Worm (Caenorhabditis elegans): ENCODE results near the gene snu-23.
A peak's percentile ranks its signal among the peaks of the same experiment; 100 is the strongest.

Gene snu-23

ce11 chrIII:7758562-7758961, 11.4 kb downstream of the snu-23 start, which contains the start of gene pcp-1:
Gene pcp-1 (plus strand): TSS chrIII:7758903.
- no peak for TF ChIP-seq dpl-1 (GFP tag; optimal IDR thresholded peaks at IDR 0.05)
- TF ChIP-seq ceh-44 (GFP tag; IDR thresholded peaks at IDR 0.05), result no peak
- TF ChIP-seq pha-4 (GFP tag; IDR thresholded peaks at IDR 0.05), result no peak
- no peak for TF ChIP-seq pha-4 (tag; optimal IDR thresholded peaks at IDR 0.05)
- no peak for TF ChIP-seq lin-15B (tag; optimal IDR thresholded peaks at IDR 0.05)
- TF ChIP-seq mes-2 (tag; optimal IDR thresholded peaks at IDR 0.05; ENCODE audit: poor library complexity, severe bottlenecking), result peak; percentile 35
- no peak for TF ChIP-seq F37D6.2 (tag; optimal IDR thresholded peaks at IDR 0.05)
- TF ChIP-seq zag-1 (tag; optimal IDR thresholded peaks at IDR 0.05), result no peak
- no peak for TF ChIP-seq skn-1 (tag; optimal IDR thresholded peaks at IDR 0.05)
- TF ChIP-seq nhr-42 (GFP tag; IDR thresholded peaks at IDR 0.05), result no peak
- no peak for TF ChIP-seq F10B5.3 (tag; optimal IDR thresholded peaks at IDR 0.05)
- no peak for TF ChIP-seq fkh-10 (GFP tag; optimal IDR thresholded peaks at IDR 0.05)
- no peak for TF ChIP-seq lim-7 (GFP tag; IDR thresholded peaks at IDR 0.05)
- TF ChIP-seq lin-39 (tag; optimal IDR thresholded peaks at IDR 0.05), result no peak
- no peak for TF ChIP-seq hmg-1.1 (GFP tag; IDR thresholded peaks at IDR 0.05)
- no peak for TF ChIP-seq spr-1 (tag; optimal IDR thresholded peaks at IDR 0.05)
- TF ChIP-seq T26A8.4 (GFP tag; IDR thresholded peaks at IDR 0.05), result no peak
- peak; percentile 85 for TF ChIP-seq tra-1 (GFP tag; IDR thresholded peaks at IDR 0.05)
- 0 out of 2 replicates have a peak, but pooled peaks have one; percentile 30 for TF ChIP-seq nhr-41 (GFP tag; IDR thresholded peaks at IDR 0.05)
- no peak for TF ChIP-seq madf-9 (GFP tag; conservative IDR thresholded peaks at IDR 0.05)
- no peak for TF ChIP-seq zfp-3 (GFP tag; conservative IDR thresholded peaks at IDR 0.05)
- TF ChIP-seq egl-27 (tag; optimal IDR thresholded peaks at IDR 0.05), result no peak
- TF ChIP-seq egl-43 (GFP tag; IDR thresholded peaks at IDR 0.05), result no peak
- no peak for TF ChIP-seq rbr-2 (tag; optimal IDR thresholded peaks at IDR 0.05)
- no peak for TF ChIP-seq vab-7 (GFP tag; IDR thresholded peaks at IDR 0.05)
- peak; percentile 98 for TF ChIP-seq php-3 (GFP tag; IDR thresholded peaks at IDR 0.05)
- TF ChIP-seq lin-38 (GFP tag; IDR thresholded peaks at IDR 0.05), result no peak
- TF ChIP-seq dmd-8 (GFP tag; IDR thresholded peaks at IDR 0.05), result no peak
- TF ChIP-seq F26F4.8 (GFP tag; conservative IDR thresholded peaks at IDR 0.05), result no peak
- TF ChIP-seq dve-1 (tag; optimal IDR thresholded peaks at IDR 0.05; ENCODE audit: insufficient read depth), result peak; percentile 93
- TF ChIP-seq dmd-9 (GFP tag; IDR thresholded peaks at IDR 0.05), result no peak
- TF ChIP-seq ZK546.5 (tag; optimal IDR thresholded peaks at IDR 0.05), result no peak
- TF ChIP-seq mep-1 (tag; optimal IDR thresholded peaks at IDR 0.05), result no peak
- peak; percentile 61 for TF ChIP-seq nhr-48 (tag; optimal IDR thresholded peaks at IDR 0.05)
- peak; percentile 65 for TF ChIP-seq nhr-77 (tag; optimal IDR thresholded peaks at IDR 0.05)
- no peak for TF ChIP-seq sdz-12 (GFP tag; optimal IDR thresholded peaks at IDR 0.05)
- TF ChIP-seq nhr-6 (tag; optimal IDR thresholded peaks at IDR 0.05), result peak; percentile 43
- no peak for TF ChIP-seq D1046.2 (GFP tag; IDR thresholded peaks at IDR 0.05)
- no peak for TF ChIP-seq ces-1 (GFP tag; optimal IDR thresholded peaks at IDR 0.05)
- TF ChIP-seq attf-4 (tag; optimal IDR thresholded peaks at IDR 0.05), result no peak
- no peak for TF ChIP-seq aha-1 (tag)
- no peak for TF ChIP-seq Y105C5A.15 (GFP tag; IDR thresholded peaks at IDR 0.05)
- peak; percentile 26 for TF ChIP-seq mxl-3 (GFP tag; optimal IDR thresholded peaks at IDR 0.05)
- TF ChIP-seq zip-2 (tag; optimal IDR thresholded peaks at IDR 0.05), result no peak
- TF ChIP-seq mdl-1 (tag; optimal IDR thresholded peaks at IDR 0.05), result no peak
- TF ChIP-seq unc-62 (GFP tag; optimal IDR thresholded peaks at IDR 0.05 in 1 of 2), result no peak
- no peak for TF ChIP-seq unc-62 (tag; optimal IDR thresholded peaks at IDR 0.05)
- TF ChIP-seq fos-1 (tag; optimal IDR thresholded peaks at IDR 0.05), result no peak
- no peak for TF ChIP-seq ztf-11 (tag; optimal IDR thresholded peaks at IDR 0.05)
- TF ChIP-seq pqm-1 (tag; optimal IDR thresholded peaks at IDR 0.05), result peak; percentile 99
- no peak for TF ChIP-seq zfp-2 (tag; optimal IDR thresholded peaks at IDR 0.05)
- TF ChIP-seq ceh-32 (tag; optimal IDR thresholded peaks at IDR 0.05; ENCODE audit: poor library complexity), result no peak
- TF ChIP-seq ZK337.2 (GFP tag; IDR thresholded peaks at IDR 0.05), result no peak
- TF ChIP-seq nhr-11 (tag; optimal IDR thresholded peaks at IDR 0.05), result no peak

All from whole organism, L4 larva.